Fruit fly (Drosophila melanogaster) whole organism, prepupa: ENCODE data around the gene CG32192.

Experiments
- CG10631 ChIP-seq: fragments of 200-800 bp; sonication (Bioruptor generic); optimal IDR thresholded peaks from 2 replicates; lab custom pipeline; 2016; ENCODE audit warnings: missing biosample characterization, missing genetic modification characterization
- CG3032 ChIP-seq: fragments of 200-800 bp; optimal IDR thresholded peaks from 2 replicates; lab custom pipeline; 2019; ENCODE audit warnings: missing biosample characterization, mild to moderate bottlenecking, missing genetic modification characterization, moderate library complexity
- CG6276 ChIP-seq: fragments of 200-800 bp; sonication (Bioruptor generic); optimal IDR thresholded peaks from 2 replicates; lab custom pipeline; 2017; ENCODE audit warnings: missing biosample characterization, mild to moderate bottlenecking, missing genetic modification characterization
- CG9139 ChIP-seq: fragments of 200-800 bp; sonication (Bioruptor generic); optimal IDR thresholded peaks from 3 replicates; lab custom pipeline; 2017; ENCODE audit warnings: missing biosample characterization, mild to moderate bottlenecking, missing genetic modification characterization
- cyc ChIP-seq: fragments of 200-800 bp; sonication (Bioruptor generic); optimal IDR thresholded peaks from 3 replicates; lab custom pipeline; 2016; ENCODE audit warnings: missing biosample characterization, missing genetic modification characterization
- dac ChIP-seq: fragments of 200-800 bp; sonication (Bioruptor generic); optimal IDR thresholded peaks from 2 replicates; lab custom pipeline; 2017; ENCODE audit warnings: missing biosample characterization, mild to moderate bottlenecking, missing genetic modification characterization
- fd85E ChIP-seq: fragments of 200-800 bp; sonication (Bioruptor generic); optimal IDR thresholded peaks from 3 replicates; lab custom pipeline; 2016; ENCODE audit warnings: missing biosample characterization, missing genetic modification characterization
- net ChIP-seq: fragments of 200-800 bp; sonication (Bioruptor generic); optimal IDR thresholded peaks from 3 replicates; lab custom pipeline; 2016; ENCODE audit warnings: missing biosample characterization, missing genetic modification characterization
- spab ChIP-seq: fragments of 200-800 bp; sonication (Bioruptor generic); optimal IDR thresholded peaks from 2 replicates; lab custom pipeline; 2017; ENCODE audit warnings: missing biosample characterization, mild to moderate bottlenecking, missing genetic modification characterization, missing genetic modification reagents
- ss ChIP-seq, 2 experiments: fragments of 200-800 bp; sonication (Bioruptor generic); optimal IDR thresholded peaks; 2 replicates in 1 of 2; 3 replicates in 1 of 2; lab custom pipeline; 2017 to 2018; ENCODE audit warnings: mild to moderate bottlenecking in 2 of 2, missing biosample characterization in 2 of 2, missing genetic modification characterization in 2 of 2, moderate library complexity in 1 of 2
- svp ChIP-seq: fragments of 200-800 bp; sonication (Bioruptor generic); peaks from one replicate; lab custom pipeline; 2016; ENCODE audit warnings: missing biosample characterization, missing genetic modification characterization

DNA sequence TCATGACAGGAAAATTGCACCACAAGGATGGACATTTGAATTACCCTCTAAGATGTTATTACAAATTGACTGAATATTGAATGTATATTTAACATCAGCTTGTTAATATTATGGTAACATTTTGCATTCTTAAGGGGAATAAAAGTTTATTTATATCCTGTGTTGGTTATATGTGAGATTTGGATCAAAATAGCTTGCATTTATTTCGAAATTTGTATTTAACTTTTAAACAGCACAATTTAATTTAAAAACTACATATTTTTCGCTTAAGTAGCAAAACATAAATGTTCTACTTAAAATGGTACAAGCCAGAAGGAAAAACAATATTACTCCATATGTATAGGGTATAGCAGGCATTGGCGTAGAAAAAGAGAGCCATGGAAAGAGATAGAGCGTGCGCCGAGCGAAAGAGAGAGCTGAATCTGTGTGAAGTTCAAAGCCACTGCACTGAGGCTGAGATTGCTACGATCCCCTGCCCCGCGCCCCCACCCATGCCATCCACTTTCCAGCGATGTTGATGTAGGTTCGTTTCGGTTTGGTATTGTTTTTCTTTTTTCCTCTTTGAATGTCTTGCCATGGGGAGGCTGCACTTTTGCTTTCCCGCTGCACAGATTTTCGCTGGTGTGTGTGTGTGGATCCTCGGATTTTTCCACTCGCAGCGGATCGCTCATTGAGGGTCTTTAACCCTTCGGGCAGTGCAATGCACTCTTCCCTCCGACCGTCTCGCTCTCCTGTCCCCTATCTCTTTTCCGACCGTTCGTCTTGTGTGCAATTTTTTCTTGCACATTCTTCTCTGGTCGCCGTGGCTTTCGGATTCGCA is 34.9 kb upstream of the CG32192 start:
- TF ChIP-seq CG10631 (GFP tag; lab: Kevin White, UChicago) (peak; percentile 91), CG6276 (GFP tag; lab: Kevin White, UChicago) (peak; percentile 89), CG3032 (tag; lab: Kevin White, UChicago) (peak; percentile 92), dac (GFP tag; lab: Kevin White, UChicago) (peak; percentile 80), spab (GFP tag; lab: Kevin White, UChicago) (peak; percentile 88), cyc (GFP tag; lab: Kevin White, UChicago) (peak; percentile 49), fd85E (GFP tag; lab: Kevin White, UChicago) (no peak), ss (GFP tag; optimal IDR thresholded peaks at IDR 0.05; lab: Kevin White, UChicago) (peak; percentile 77 to 84), net (GFP tag; lab: Kevin White, UChicago) (peak; percentile 88), CG9139 (GFP tag; lab: Kevin White, UChicago) (peak; percentile 44), svp (GFP tag; lab: Kevin White, UChicago) (peak; percentile 96)
